Fruit fly (Drosophila melanogaster): ENCODE data around the gene okr.

Gene okr

DNA sequence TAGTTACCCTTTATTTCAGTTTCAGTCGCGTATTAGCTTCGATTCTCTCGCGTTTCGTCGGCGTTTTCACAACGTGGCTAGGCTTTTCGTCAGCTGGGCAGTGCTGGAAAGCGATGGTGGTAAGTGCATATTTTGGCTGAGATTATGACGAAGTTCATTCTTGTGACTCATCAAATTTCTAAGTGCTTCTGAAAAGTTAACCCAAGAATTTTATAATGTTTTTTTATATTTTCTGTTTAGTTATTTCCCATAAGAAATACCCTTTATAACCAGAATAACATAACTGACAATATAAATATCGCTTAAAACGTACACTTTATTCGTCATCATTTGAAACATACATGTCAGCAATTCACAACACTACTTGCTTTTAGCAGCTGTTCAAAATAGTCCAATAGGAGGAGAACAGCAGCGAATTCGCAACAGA lies 44.6 kb upstream of the okr start, which contains the start of the genes CG17260 and SerRS (continued):
- no peak for TF ChIP-seq sna (GFP tag; IDR thresholded peaks at IDR 0.05; ENCODE audit: partially characterized antibody)
- TF ChIP-seq dati (GFP tag; IDR thresholded peaks at IDR 0.05): no peak
- peak; percentile 93 for TF ChIP-seq shn (GFP tag; optimal IDR thresholded peaks at IDR 0.05)
- TF ChIP-seq CG3281 (GFP tag; optimal IDR thresholded peaks at IDR 0.05): peak; percentile 89
- TF ChIP-seq pum (GFP tag; optimal IDR thresholded peaks at IDR 0.05): peak; percentile 97
- peak; percentile 90 for TF ChIP-seq CG13296 (GFP tag; optimal IDR thresholded peaks at IDR 0.05)
- TF ChIP-seq kah (GFP tag; optimal IDR thresholded peaks at IDR 0.05): peak; percentile 69
- TF ChIP-seq Atf-2 (GFP tag; optimal IDR thresholded peaks at IDR 0.05): peak; percentile 91
- peak; percentile 91 for TF ChIP-seq slp2 (GFP tag; optimal IDR thresholded peaks at IDR 0.05)
- TF ChIP-seq Poxn (GFP tag; IDR thresholded peaks at IDR 0.05): peak; percentile 80
- TF ChIP-seq CG12744 (GFP tag; optimal IDR thresholded peaks at IDR 0.05): peak; percentile 92
- peak; percentile 94 for TF ChIP-seq klu (GFP tag; IDR thresholded peaks at IDR 0.05)
- no peak for TF ChIP-seq Blimp-1 (GFP tag; optimal IDR thresholded peaks at IDR 0.05)
- TF ChIP-seq CG30403 (GFP tag; optimal IDR thresholded peaks at IDR 0.05): peak; percentile 98
- peak; percentile 67 for TF ChIP-seq Adf1 (GFP tag; IDR thresholded peaks at IDR 0.05)
- TF ChIP-seq HLH3B (GFP tag; IDR thresholded peaks at IDR 0.05): peak; percentile 85; the same call in 1 of the 2 replicates
- TF ChIP-seq CG17612 (GFP tag; IDR thresholded peaks at IDR 0.05): peak; percentile 78
- peak; percentile 91 for TF ChIP-seq CG14014 (GFP tag; IDR thresholded peaks at IDR 0.05)
- TF ChIP-seq CG5953 (GFP tag; IDR thresholded peaks at IDR 0.05): peak; percentile 63; the same call in 1 of the 2 replicates
- peak; percentile 93 for TF ChIP-seq slou (GFP tag; optimal IDR thresholded peaks at IDR 0.05)
- peak; percentile 91 for TF ChIP-seq CG10209 (GFP tag; optimal IDR thresholded peaks at IDR 0.05)
- peak; percentile 65 for TF ChIP-seq CG6654 (GFP tag; optimal IDR thresholded peaks at IDR 0.05)
- TF ChIP-seq CG6689 (GFP tag; IDR thresholded peaks at IDR 0.05): peak; percentile 94
- TF ChIP-seq CG3407 (GFP tag; optimal IDR thresholded peaks at IDR 0.05): peak; percentile 84
- TF ChIP-seq Hmx (GFP tag; optimal IDR thresholded peaks at IDR 0.05): peak; percentile 84
- peak; percentile 67 for TF ChIP-seq Scr (GFP tag; IDR thresholded peaks at IDR 0.05; ENCODE audit: partially characterized antibody)
- TF ChIP-seq toy (GFP tag; IDR thresholded peaks at IDR 0.05): peak; percentile 68; the same call in 1 of the 2 replicates
- no peak for TF ChIP-seq CG1832 (GFP tag; optimal IDR thresholded peaks at IDR 0.05)
- peak; percentile 67 for TF ChIP-seq trh (GFP tag; optimal IDR thresholded peaks at IDR 0.05)
- TF ChIP-seq repo (GFP tag; optimal IDR thresholded peaks at IDR 0.05): peak; percentile 68
- TF ChIP-seq CG18599 (GFP tag; optimal IDR thresholded peaks at IDR 0.05): peak; percentile 93
- TF ChIP-seq tgo (GFP tag; IDR thresholded peaks at IDR 0.05): peak; percentile 94
- TF ChIP-seq Rfx (GFP tag; IDR thresholded peaks at IDR 0.05): peak; percentile 94
- TF ChIP-seq gsb (GFP tag; IDR thresholded peaks at IDR 0.05): peak; percentile 73
- TF ChIP-seq ash1 (GFP tag; optimal IDR thresholded peaks at IDR 0.05): peak; percentile 8
- no peak for TF ChIP-seq gsb-n (tag; optimal IDR thresholded peaks at IDR 0.05)
- peak; percentile 85 for TF ChIP-seq CG15696 (tag; optimal IDR thresholded peaks at IDR 0.05)
- TF ChIP-seq CG6765 (GFP tag; optimal IDR thresholded peaks at IDR 0.05): peak; percentile 82
- TF ChIP-seq Trl (optimal IDR thresholded peaks at IDR 0.05): no peak
- peak; percentile 95 for TF ChIP-seq Trl (GFP tag; optimal IDR thresholded peaks at IDR 0.05)
- no peak for TF ChIP-seq Vsx1 (GFP tag; optimal IDR thresholded peaks at IDR 0.05)
- TF ChIP-seq CG18262 (tag; optimal IDR thresholded peaks at IDR 0.05): peak; percentile 91
- peak; percentile 84 for TF ChIP-seq CG12299 (tag; optimal IDR thresholded peaks at IDR 0.05)
- peak; percentile 87 for TF ChIP-seq CG9437 (GFP tag; optimal IDR thresholded peaks at IDR 0.05)
- peak; percentile 84 for TF ChIP-seq ERR (GFP tag; optimal IDR thresholded peaks at IDR 0.05)
- TF ChIP-seq h (optimal IDR thresholded peaks at IDR 0.05): no peak
- no peak for TF ChIP-seq sr (GFP tag; IDR thresholded peaks at IDR 0.05)
- peak; percentile 78; the same call in 2 of the 3 replicates for TF ChIP-seq CG3726 (GFP tag; IDR thresholded peaks at IDR 0.05)
- TF ChIP-seq sob (GFP tag; IDR thresholded peaks at IDR 0.05): peak; percentile 97
- peak; percentile 80 for TF ChIP-seq D19B (GFP tag; optimal IDR thresholded peaks at IDR 0.05)
- TF ChIP-seq seq (GFP tag; IDR thresholded peaks at IDR 0.05): peak; percentile 81; the same call in 1 of the 2 replicates
- TF ChIP-seq zf30C (GFP tag; optimal IDR thresholded peaks at IDR 0.05): no peak
